Fruit fly (Drosophila melanogaster): ENCODE data around the gene Sem1.

- TF ChIP-seq OdsH (GFP tag; optimal IDR thresholded peaks at IDR 0.05), result peak; percentile 35
- TF ChIP-seq CG16779 (tag; optimal IDR thresholded peaks at IDR 0.05), result no peak
- TF ChIP-seq salr (GFP tag; optimal IDR thresholded peaks at IDR 0.05), result no peak
- no peak for TF ChIP-seq Blimp-1 (GFP tag; optimal IDR thresholded peaks at IDR 0.05)
- TF ChIP-seq CG8119 (GFP tag; IDR thresholded peaks at IDR 0.05), result 0 out of 3 replicates have a peak, but pooled peaks have one; percentile 20
- peak; percentile 33 for TF ChIP-seq CG6276 (GFP tag; optimal IDR thresholded peaks at IDR 0.05)
- TF ChIP-seq dac (GFP tag; optimal IDR thresholded peaks at IDR 0.05), result peak; percentile 9
- no peak for TF ChIP-seq CG31627 (GFP tag; optimal IDR thresholded peaks at IDR 0.05)
- TF ChIP-seq acj6 (GFP tag; optimal IDR thresholded peaks at IDR 0.05), result no peak
- no peak for TF ChIP-seq esn (GFP tag; optimal IDR thresholded peaks at IDR 0.05)
- TF ChIP-seq Sox14 (GFP tag; optimal IDR thresholded peaks at IDR 0.05), result no peak
- TF ChIP-seq CG11294 (GFP tag; IDR thresholded peaks at IDR 0.05), result peak; percentile 47; the same call in 1 of the 2 replicates
- no peak for TF ChIP-seq Sox102F (GFP tag; optimal IDR thresholded peaks at IDR 0.05)
- no peak for TF ChIP-seq fkh (GFP tag; optimal IDR thresholded peaks at IDR 0.05)
Observed at dm6 chr2L:7100830-7101229, 37.0 kb downstream of the Sem1 start.
